Fruit fly (Drosophila melanogaster): ENCODE data around the gene Toll-9.

DNA sequence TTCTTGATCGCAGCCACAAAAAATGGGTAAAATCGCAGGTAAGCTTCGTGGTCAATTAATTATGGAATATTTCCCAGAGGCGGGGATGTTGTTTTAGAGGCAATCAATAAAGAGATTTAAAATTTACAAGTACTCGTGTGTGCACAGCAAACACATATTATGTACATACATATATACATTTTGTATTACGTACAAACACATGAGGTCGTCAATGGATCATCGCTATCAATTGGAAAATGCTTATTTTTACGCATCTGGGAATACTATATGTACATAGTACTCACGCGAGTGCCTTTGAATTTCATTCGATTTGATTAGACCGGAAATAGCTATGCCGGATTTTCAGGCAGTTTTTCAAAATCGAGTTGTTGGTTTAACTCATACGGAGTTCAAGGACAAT lies 48.8 kb downstream of the Toll-9 start:
- TF ChIP-seq Gug (GFP tag; IDR thresholded peaks at IDR 0.05) (no peak), CG4318 (GFP tag; optimal IDR thresholded peaks at IDR 0.05) (no peak), ss (GFP tag; optimal IDR thresholded peaks at IDR 0.05) (no peak), acj6 (GFP tag; optimal IDR thresholded peaks at IDR 0.05) (no peak), CG10669 (GFP tag; optimal IDR thresholded peaks at IDR 0.05) (no peak), CG6792 (GFP tag; optimal IDR thresholded peaks at IDR 0.05) (no peak), CG3919 (GFP tag; optimal IDR thresholded peaks at IDR 0.05) (no peak), fkh (GFP tag; optimal IDR thresholded peaks at IDR 0.05) (no peak), Sox15 (GFP tag; optimal IDR thresholded peaks at IDR 0.05) (no peak)
